Worm (Caenorhabditis elegans) whole organism, midembryonic: Measurements from ENCODE around the gene mdt-17.

Source experiments
- T22C8.4 ChIP-seq: fragments of 200-800 bp; sonication (Bioruptor generic); IDR thresholded peaks from 2 replicates; pipeline ENCODE4 v1.3.6; 2022; ENCODE audit warnings: missing genetic modification characterization, missing compliant biosample characterization
- cog-1 ChIP-seq: sonication (generic microtip); optimal IDR thresholded peaks from 2 replicates; lab custom pipeline; 2016; ENCODE audit warnings: missing genetic modification characterization, missing compliant biosample characterization
- med-1 ChIP-seq: sonication (generic microtip); optimal IDR thresholded peaks from 2 replicates; lab custom pipeline; 2017; ENCODE audit warnings: missing genetic modification characterization, mild to moderate bottlenecking, missing compliant biosample characterization, antibody characterized with exemption, missing genetic modification reagents; ENCODE audit not compliant: insufficient read depth

DNA sequence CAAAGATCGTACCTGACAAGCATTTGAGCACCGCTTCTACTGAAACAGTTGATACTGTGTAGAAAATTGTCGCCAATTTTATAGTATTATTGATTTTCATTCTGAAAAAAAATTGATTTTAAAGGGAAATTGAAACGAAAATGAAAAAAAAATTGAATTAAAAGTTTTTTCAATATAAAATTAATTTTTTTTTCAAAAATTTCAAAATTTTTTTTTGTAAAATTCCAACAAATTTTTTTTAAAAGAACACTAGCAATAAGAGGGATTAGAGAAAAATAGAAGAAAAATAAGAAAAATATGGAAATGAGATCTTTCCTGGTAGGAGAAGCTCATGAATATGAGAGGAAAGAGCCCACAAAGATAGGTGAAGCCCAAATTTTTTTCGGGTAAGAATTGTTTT, 51.9 kb downstream of the mdt-17 start, which contains the start of gene Y113G7B.11:
- no peak for TF ChIP-seq cog-1 (tag; lab: Kevin White, UChicago)
- no peak for TF ChIP-seq T22C8.4
- no peak for TF ChIP-seq med-1 (GFP tag; lab: Kevin White, UChicago)
